Fruit fly (Drosophila melanogaster) whole organism: ENCODE measurements around the gene Rb97D.

Experiments
- Dll ChIP-seq: fragments of >200 bp; optimal IDR thresholded peaks from 2 replicates; lab custom pipeline; 2017
- pan ChIP-seq: fragments of >200 bp; optimal IDR thresholded peaks from 2 replicates; lab custom pipeline; 2017

DNA sequence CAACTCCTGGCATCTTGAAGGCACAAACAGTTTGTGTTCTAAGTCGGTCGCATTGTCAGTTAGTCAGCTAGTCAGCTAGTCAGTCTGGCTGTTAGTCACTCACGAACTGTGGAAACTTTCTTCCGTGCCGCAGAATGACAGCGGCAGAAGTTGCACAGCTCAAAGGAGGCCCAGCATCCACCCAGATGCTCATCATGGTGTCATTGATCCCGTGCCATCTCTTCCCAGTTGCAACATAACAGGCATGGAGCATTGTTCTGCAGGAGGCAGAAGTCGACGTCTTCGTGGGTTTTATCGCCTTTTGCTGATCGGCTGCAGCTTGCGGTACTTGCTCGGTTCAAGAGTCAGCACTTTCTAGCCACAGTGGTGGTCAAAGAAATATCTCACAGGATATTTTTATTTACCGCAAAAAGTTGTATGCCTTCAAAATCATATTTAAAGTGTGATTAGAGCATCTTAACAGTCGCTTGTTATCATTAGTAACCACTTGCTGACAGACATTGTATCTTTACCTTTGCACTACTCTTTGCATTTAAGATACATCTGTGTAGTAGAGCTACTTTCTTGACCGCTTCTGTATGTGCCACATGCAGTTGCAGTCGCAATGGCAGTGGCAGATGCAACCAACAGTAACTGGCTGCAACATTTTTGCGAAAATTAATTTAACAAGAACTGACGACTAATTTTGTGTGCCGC is 18.2 kb upstream of the Rb97D start:
- TF ChIP-seq Dll (lab: Kevin White, UChicago) (no peak), pan (lab: Kevin White, UChicago) (no peak)
